Fruit fly (Drosophila melanogaster) whole organism, embryonic: ENCODE measurements around the gene CG7903.

Source experiments
- Abd-B ChIP-seq: fragments of 200-800 bp; sonication (Bioruptor generic); optimal IDR thresholded peaks from 2 replicates; lab custom pipeline; 2018; ENCODE audit warnings: missing biosample characterization, mild to moderate bottlenecking, missing genetic modification characterization, moderate library complexity
- Atf-2 ChIP-seq: fragments of 200-800 bp; sonication (Bioruptor generic); optimal IDR thresholded peaks from 2 replicates; lab custom pipeline; 2016; ENCODE audit warnings: missing biosample characterization, missing genetic modification characterization
- B-H1 ChIP-seq: fragments of 200-800 bp; sonication (Bioruptor generic); IDR thresholded peaks from 3 replicates; pipeline ENCODE4 v1.3.6; 2022; ENCODE audit warnings: missing biosample characterization, missing genetic modification characterization
- CG12744 ChIP-seq: fragments of 200-800 bp; sonication (Bioruptor generic); optimal IDR thresholded peaks from 2 replicates; lab custom pipeline; 2016; ENCODE audit warnings: missing biosample characterization, missing genetic modification characterization
- CG12942 ChIP-seq: fragments of 200-800 bp; sonication (Bioruptor generic); optimal IDR thresholded peaks from 3 replicates; lab custom pipeline; 2016; ENCODE audit warnings: missing biosample characterization, missing genetic modification characterization
- CG13424 ChIP-seq: fragments of 200-800 bp; sonication (Bioruptor generic); optimal IDR thresholded peaks from 2 replicates; lab custom pipeline; 2019; ENCODE audit warnings: missing biosample characterization, mild to moderate bottlenecking, missing genetic modification characterization, moderate library complexity
- CG14014 ChIP-seq: fragments of 200-800 bp; sonication (Bioruptor generic); IDR thresholded peaks from 2 replicates; pipeline ENCODE4 v1.3.6; 2022; ENCODE audit warnings: missing biosample characterization, missing genetic modification characterization
- CG14965 ChIP-seq: fragments of 200-800 bp; sonication (Bioruptor generic); optimal IDR thresholded peaks from 2 replicates; lab custom pipeline; 2016; ENCODE audit warnings: missing biosample characterization, missing genetic modification characterization, borderline replicate concordance
- CG1603 ChIP-seq: fragments of 200-800 bp; sonication (Bioruptor generic); optimal IDR thresholded peaks from 2 replicates; lab custom pipeline; 2019; ENCODE audit warnings: missing biosample characterization, mild to moderate bottlenecking, missing genetic modification characterization, moderate library complexity
- CG17359 ChIP-seq: fragments of 200-800 bp; sonication (Bioruptor generic); optimal IDR thresholded peaks from 3 replicates; lab custom pipeline; 2018; ENCODE audit warnings: missing biosample characterization, mild to moderate bottlenecking, missing genetic modification characterization, moderate library complexity
- CG17568 ChIP-seq: fragments of 200-800 bp; sonication (Bioruptor generic); optimal IDR thresholded peaks from 2 replicates; lab custom pipeline; 2018; ENCODE audit warnings: missing biosample characterization, mild to moderate bottlenecking, missing genetic modification characterization, moderate library complexity
- CG18599 ChIP-seq: fragments of 200-800 bp; sonication (Bioruptor generic); optimal IDR thresholded peaks from 3 replicates; lab custom pipeline; 2017; ENCODE audit warnings: missing biosample characterization, missing genetic modification characterization, mild to moderate bottlenecking, moderate library complexity, missing genetic modification reagents
- CG18619 ChIP-seq: fragments of 200-800 bp; sonication (Bioruptor generic); optimal IDR thresholded peaks from 3 replicates; lab custom pipeline; 2017; ENCODE audit warnings: missing biosample characterization, mild to moderate bottlenecking, missing genetic modification characterization
- CG18764 ChIP-seq: fragments of 200-800 bp; sonication (Bioruptor generic); optimal IDR thresholded peaks from 3 replicates; lab custom pipeline; 2016; ENCODE audit warnings: missing biosample characterization, missing genetic modification characterization
- CG3065 ChIP-seq: fragments of 200-800 bp; sonication (Bioruptor generic); optimal IDR thresholded peaks from 2 replicates; lab custom pipeline; 2016; ENCODE audit warnings: missing biosample characterization, missing genetic modification characterization
- CG5180 ChIP-seq: fragments of 200-800 bp; sonication (Bioruptor generic); optimal IDR thresholded peaks from 3 replicates; lab custom pipeline; 2017; ENCODE audit warnings: missing biosample characterization, missing genetic modification characterization, mild to moderate bottlenecking, moderate library complexity, missing genetic modification reagents
- CG6654 ChIP-seq: fragments of 200-800 bp; sonication (Bioruptor generic); optimal IDR thresholded peaks from 2 replicates; lab custom pipeline; 2017; ENCODE audit warnings: missing biosample characterization, mild to moderate bottlenecking, missing genetic modification characterization
- CG6854 ChIP-seq: fragments of 200-800 bp; sonication (Bioruptor generic); optimal IDR thresholded peaks from 3 replicates; lab custom pipeline; 2017; ENCODE audit warnings: missing biosample characterization, mild to moderate bottlenecking, missing genetic modification characterization
- CG7357 ChIP-seq: fragments of 200-800 bp; sonication (Bioruptor generic); IDR thresholded peaks from 3 replicates; pipeline ENCODE4 v1.3.6; 2022; ENCODE audit warnings: missing biosample characterization, missing genetic modification characterization
- CG8944 ChIP-seq: fragments of 200-800 bp; sonication (Bioruptor generic); optimal IDR thresholded peaks from 3 replicates; lab custom pipeline; 2016; ENCODE audit warnings: missing biosample characterization, missing genetic modification characterization
- CG9609 ChIP-seq: fragments of 200-800 bp; sonication (Bioruptor generic); optimal IDR thresholded peaks from 3 replicates; lab custom pipeline; 2016; ENCODE audit warnings: missing biosample characterization, missing genetic modification characterization
- CG9876 ChIP-seq: fragments of 200-800 bp; sonication (Bioruptor generic); optimal IDR thresholded peaks from 2 replicates; lab custom pipeline; 2016; ENCODE audit warnings: missing biosample characterization, missing genetic modification characterization
- CkIIα-i1 ChIP-seq: fragments of 200-800 bp; sonication (Bioruptor generic); IDR thresholded peaks from 2 replicates; pipeline ENCODE4 v1.3.6; 2022; ENCODE audit warnings: missing biosample characterization, missing genetic modification characterization
- Dfd ChIP-seq, 2 experiments: fragments of >200 bp; optimal IDR thresholded peaks; 2 replicates each; lab custom pipeline; 2017; ENCODE audit warnings: missing biosample characterization in 2 of 2, missing genetic modification characterization in 2 of 2
- E2f1 ChIP-seq: fragments of 200-800 bp; sonication (Bioruptor generic); IDR thresholded peaks from 2 replicates; pipeline ENCODE4 v1.3.6; 2022; ENCODE audit warnings: missing biosample characterization, missing genetic modification characterization
- Hey ChIP-seq: fragments of 200-800 bp; sonication (Bioruptor generic); optimal IDR thresholded peaks from 3 replicates; lab custom pipeline; 2018; ENCODE audit warnings: missing biosample characterization, mild to moderate bottlenecking, missing genetic modification characterization
- Med ChIP-seq: fragments of 200-800 bp; sonication (Bioruptor generic); peaks from one replicate; lab custom pipeline; 2016; ENCODE audit warnings: missing biosample characterization, missing genetic modification characterization, mild to moderate bottlenecking, inconsistent platforms, moderate library complexity
- Mes4 ChIP-seq: fragments of 200-800 bp; sonication (Bioruptor generic); optimal IDR thresholded peaks from 2 replicates; lab custom pipeline; 2016; ENCODE audit warnings: missing biosample characterization, missing genetic modification characterization
- Scr ChIP-seq: fragments of 200-800 bp; sonication (Bioruptor generic); IDR thresholded peaks from 2 replicates; pipeline ENCODE4 v1.3.6; 2022; ENCODE audit warnings: missing biosample characterization, missing genetic modification characterization; ENCODE audit not compliant: partially characterized antibody
- Sry-δ ChIP-seq: fragments of 200-800 bp; sonication (Bioruptor generic); optimal IDR thresholded peaks from 2 replicates; lab custom pipeline; 2016; ENCODE audit warnings: missing biosample characterization, missing genetic modification characterization
- TFAM ChIP-seq: fragments of 200-800 bp; sonication (Bioruptor generic); optimal IDR thresholded peaks from 2 replicates; lab custom pipeline; 2017; ENCODE audit warnings: missing biosample characterization, missing genetic modification characterization, inconsistent platforms
- ara ChIP-seq: fragments of 200-800 bp; sonication (Bioruptor generic); IDR thresholded peaks from 2 replicates; pipeline ENCODE4 v1.3.6; 2022; ENCODE audit warnings: missing biosample characterization, missing genetic modification characterization
- br ChIP-seq: fragments of >200 bp; optimal IDR thresholded peaks from 2 replicates; lab custom pipeline; 2017
- chm ChIP-seq: fragments of 200-800 bp; sonication (Bioruptor generic); IDR thresholded peaks from 2 replicates; pipeline ENCODE4 v1.3.6; 2022; ENCODE audit warnings: missing biosample characterization, missing genetic modification characterization
- dan ChIP-seq: fragments of 200-800 bp; sonication (Bioruptor generic); IDR thresholded peaks from 2 replicates; pipeline ENCODE4 v1.3.6; 2022; ENCODE audit warnings: missing biosample characterization, missing genetic modification characterization
- disco-r ChIP-seq: fragments of 200-800 bp; sonication (Bioruptor generic); optimal IDR thresholded peaks from 2 replicates; lab custom pipeline; 2016; ENCODE audit warnings: missing biosample characterization, missing genetic modification characterization
- dm ChIP-seq: fragments of 200-800 bp; sonication (Bioruptor generic); optimal IDR thresholded peaks from 3 replicates; lab custom pipeline; 2016; ENCODE audit warnings: missing biosample characterization, missing genetic modification characterization
- ftz-f1 ChIP-seq: fragments of 200-800 bp; sonication (Bioruptor generic); optimal IDR thresholded peaks from 2 replicates; lab custom pipeline; 2016; ENCODE audit warnings: missing biosample characterization, missing genetic modification characterization
- gsb-n ChIP-seq: fragments of 200-800 bp; sonication (Bioruptor generic); optimal IDR thresholded peaks from 3 replicates; lab custom pipeline; 2018; ENCODE audit warnings: missing biosample characterization, mild to moderate bottlenecking, missing genetic modification characterization
- jing ChIP-seq: fragments of 200-800 bp; sonication (Bioruptor generic); optimal IDR thresholded peaks from 2 replicates; lab custom pipeline; 2018; ENCODE audit warnings: missing biosample characterization, mild to moderate bottlenecking, missing genetic modification characterization
- lov ChIP-seq, 2 experiments: fragments of 200-800 bp in 1 of 2; fragments of >200 bp in 1 of 2; sonication (Bioruptor generic) in 1 of 2; IDR thresholded peaks in 1 of 2; optimal IDR thresholded peaks in 1 of 2; 2 replicates in 1 of 2; 3 replicates in 1 of 2; pipeline versions ENCODE4 v1.3.6 to Lab custom; 2017 to 2022; ENCODE audit warnings: missing biosample characterization in 1 of 2, missing genetic modification characterization in 1 of 2
- mam ChIP-seq: fragments of 200-800 bp; sonication (Bioruptor generic); optimal IDR thresholded peaks from 3 replicates; lab custom pipeline; 2016; ENCODE audit warnings: missing biosample characterization, missing genetic modification characterization
- odd ChIP-seq: fragments of 200-800 bp; sonication (Bioruptor generic); optimal IDR thresholded peaks from 2 replicates; lab custom pipeline; 2017; ENCODE audit warnings: missing biosample characterization, mild to moderate bottlenecking, missing genetic modification characterization
- peb ChIP-seq: fragments of 200-800 bp; sonication (Bioruptor generic); IDR thresholded peaks from 2 replicates; pipeline ENCODE4 v1.3.6; 2022; ENCODE audit warnings: missing biosample characterization, missing genetic modification characterization
- pita ChIP-seq: fragments of 200-800 bp; sonication (Bioruptor generic); optimal IDR thresholded peaks from 2 replicates; lab custom pipeline; 2017; ENCODE audit warnings: missing biosample characterization, mild to moderate bottlenecking, missing genetic modification characterization
- run ChIP-seq: fragments of 200-800 bp; sonication (Bioruptor generic); optimal IDR thresholded peaks from 3 replicates; lab custom pipeline; 2018; ENCODE audit warnings: missing biosample characterization, mild to moderate bottlenecking, missing genetic modification characterization
- schlank ChIP-seq: fragments of 200-800 bp; sonication (Bioruptor generic); optimal IDR thresholded peaks from 2 replicates; lab custom pipeline; 2018; ENCODE audit warnings: missing biosample characterization, mild to moderate bottlenecking, missing genetic modification characterization
- shn ChIP-seq: fragments of 200-800 bp; sonication (Bioruptor generic); optimal IDR thresholded peaks from 3 replicates; lab custom pipeline; 2016; ENCODE audit warnings: missing biosample characterization, missing genetic modification characterization
- stc ChIP-seq: fragments of 200-800 bp; sonication (Bioruptor generic); IDR thresholded peaks from 2 replicates; pipeline ENCODE4 v1.3.6; 2022; ENCODE audit warnings: missing biosample characterization, missing genetic modification characterization
- tio ChIP-seq: fragments of 200-800 bp; sonication (Bioruptor generic); optimal IDR thresholded peaks from 2 replicates; lab custom pipeline; 2017; ENCODE audit warnings: missing biosample characterization, missing genetic modification characterization, inconsistent platforms

Gene CG7903

DNA sequence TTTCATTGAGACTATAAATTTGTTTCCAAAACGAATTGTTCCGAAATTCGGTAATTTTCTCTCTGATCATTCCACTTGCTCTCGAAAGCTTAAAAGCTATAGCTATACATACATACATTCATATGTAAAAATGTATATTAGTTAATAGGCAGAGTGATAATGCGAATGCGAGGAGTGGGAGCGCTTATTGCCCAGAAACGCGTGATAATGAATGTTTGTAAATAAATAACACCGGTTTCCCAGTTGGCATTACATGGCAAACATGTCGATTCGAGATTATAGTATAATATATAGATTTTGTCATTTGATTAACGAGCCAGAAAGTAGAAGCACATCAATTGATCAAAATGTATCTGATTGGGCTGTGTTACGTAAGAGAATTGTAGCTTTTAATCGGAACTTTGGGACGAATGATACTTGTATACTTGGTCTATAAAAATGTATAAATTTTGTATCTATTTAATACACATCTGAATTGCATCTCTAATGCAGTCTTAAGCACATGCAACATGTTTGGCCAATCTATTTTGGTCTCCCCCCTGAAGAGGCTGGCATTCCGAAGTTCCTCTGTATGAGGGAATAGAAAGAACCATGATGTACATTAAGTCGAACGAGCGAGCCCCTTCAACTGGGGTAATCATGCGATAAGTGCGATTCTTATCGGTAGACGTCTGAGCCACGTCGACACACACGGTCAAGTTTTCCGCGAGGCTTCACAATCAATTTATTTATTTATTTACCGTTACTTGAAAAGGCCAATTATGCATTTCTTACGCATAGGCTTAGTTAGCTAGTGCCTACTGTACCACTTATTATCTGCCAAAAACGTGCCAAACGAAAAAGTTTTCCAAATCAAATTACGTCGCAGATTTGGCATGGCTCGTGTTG, 17.8 kb upstream of the CG7903 start (continued):
- no peak for TF ChIP-seq CG12942 (GFP tag; lab: Kevin White, UChicago)
- TF ChIP-seq CG18599 (GFP tag; lab: Kevin White, UChicago), result peak; percentile 67
- no peak for TF ChIP-seq CG5180
- no peak for TF ChIP-seq CG8944 (GFP tag; lab: Kevin White, UChicago)
- no peak for TF ChIP-seq CG7357 (GFP tag; lab: Robert Waterston, UW)
- no peak for TF ChIP-seq CG17359
- TF ChIP-seq Scr, result no peak
- TF ChIP-seq CG14014 (GFP tag; lab: Robert Waterston, UW), result no peak; the same call in 1 of the 2 replicates
- TF ChIP-seq TFAM, result no peak
- TF ChIP-seq peb (GFP tag; lab: Robert Waterston, UW), result no peak
- TF ChIP-seq CG18619 (GFP tag; lab: Kevin White, UChicago), result no peak
- TF ChIP-seq CG13424, result no peak
- TF ChIP-seq CG9876, result no peak
- TF ChIP-seq CG14965, result no peak
- TF ChIP-seq stc (GFP tag; lab: Robert Waterston, UW), result 0 out of 2 replicates have a peak, but pooled peaks have one; percentile 25
- TF ChIP-seq CG18764 (GFP tag; lab: Kevin White, UChicago), result no peak
- TF ChIP-seq mam, result peak; percentile 60
- TF ChIP-seq CkIIα-i1, result no peak
- TF ChIP-seq jing, result no peak
- TF ChIP-seq br (lab: Kevin White, UChicago), result no peak
- no peak for TF ChIP-seq chm
- TF ChIP-seq disco-r (GFP tag; lab: Kevin White, UChicago), result no peak
- TF ChIP-seq Mes4, result no peak
- no peak for TF ChIP-seq Abd-B (GFP tag; lab: Kevin White, UChicago)
- no peak for TF ChIP-seq lov (optimal IDR thresholded peaks at IDR 0.05; lab: Kevin White, UChicago)
- TF ChIP-seq lov (GFP tag; IDR thresholded peaks at IDR 0.05; lab: Robert Waterston, UW), result no peak
- no peak for TF ChIP-seq pita (GFP tag; lab: Kevin White, UChicago)
- TF ChIP-seq dm, result no peak
- no peak for TF ChIP-seq Dfd (GFP tag; optimal IDR thresholded peaks at IDR 0.05; lab: Kevin White, UChicago)
- no peak for TF ChIP-seq odd (GFP tag; lab: Kevin White, UChicago)
- no peak for TF ChIP-seq schlank (tag; lab: Kevin White, UChicago)
- TF ChIP-seq ara (GFP tag; lab: Robert Waterston, UW), result no peak
- no peak for TF ChIP-seq Atf-2 (GFP tag; lab: Kevin White, UChicago)
- no peak for TF ChIP-seq Sry-δ
- no peak for TF ChIP-seq Hey
- no peak for TF ChIP-seq gsb-n
- TF ChIP-seq ftz-f1, result no peak
- no peak for TF ChIP-seq CG6854 (GFP tag; lab: Kevin White, UChicago)
- no peak for TF ChIP-seq B-H1 (GFP tag; lab: Robert Waterston, UW)
- TF ChIP-seq CG12744 (GFP tag; lab: Kevin White, UChicago), result no peak
- no peak for TF ChIP-seq CG17568
- TF ChIP-seq CG6654 (GFP tag; lab: Kevin White, UChicago), result no peak
- TF ChIP-seq CG9609 (GFP tag; lab: Kevin White, UChicago), result no peak
- TF ChIP-seq shn (GFP tag; lab: Kevin White, UChicago), result no peak
- peak; percentile 91 for TF ChIP-seq Med (GFP tag; lab: Kevin White, UChicago)
- no peak for TF ChIP-seq CG3065 (GFP tag; lab: Kevin White, UChicago)
- no peak for TF ChIP-seq run (tag; lab: Kevin White, UChicago)
- no peak for TF ChIP-seq dan (GFP tag; lab: Robert Waterston, UW)
- TF ChIP-seq tio (GFP tag; lab: Kevin White, UChicago), result no peak
- no peak for TF ChIP-seq E2f1 (GFP tag; lab: Robert Waterston, UW)
- TF ChIP-seq CG1603 (tag; lab: Kevin White, UChicago), result no peak
